Worm (Caenorhabditis elegans): ENCODE results near the gene faah-6.

Gene faah-6

DNA sequence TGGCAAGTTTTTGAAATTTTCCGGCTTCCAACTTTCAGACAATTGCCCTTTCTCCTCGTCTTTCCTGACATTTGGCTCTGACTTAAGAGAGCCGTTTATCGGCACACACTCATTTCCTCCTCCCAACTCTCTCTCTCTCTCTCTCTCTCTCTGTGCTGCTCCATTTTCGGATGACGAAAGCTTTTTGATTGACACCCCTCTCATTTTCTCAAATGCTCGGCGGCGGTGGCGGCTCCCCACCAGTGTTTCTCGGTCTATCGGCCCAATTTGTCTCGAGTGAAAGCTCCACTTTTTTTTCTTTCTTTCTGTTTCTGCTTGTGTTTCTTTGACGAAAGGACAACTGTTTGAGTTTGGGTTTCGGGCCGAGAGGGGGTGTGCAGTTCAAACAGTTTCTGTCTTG is 9.6 kb downstream of the faah-6 start:
- no peak for TF ChIP-seq ceh-83 (GFP tag; optimal IDR thresholded peaks at IDR 0.05)
- no peak for TF ChIP-seq M03D4.4 (tag; optimal IDR thresholded peaks at IDR 0.05)

DNA sequence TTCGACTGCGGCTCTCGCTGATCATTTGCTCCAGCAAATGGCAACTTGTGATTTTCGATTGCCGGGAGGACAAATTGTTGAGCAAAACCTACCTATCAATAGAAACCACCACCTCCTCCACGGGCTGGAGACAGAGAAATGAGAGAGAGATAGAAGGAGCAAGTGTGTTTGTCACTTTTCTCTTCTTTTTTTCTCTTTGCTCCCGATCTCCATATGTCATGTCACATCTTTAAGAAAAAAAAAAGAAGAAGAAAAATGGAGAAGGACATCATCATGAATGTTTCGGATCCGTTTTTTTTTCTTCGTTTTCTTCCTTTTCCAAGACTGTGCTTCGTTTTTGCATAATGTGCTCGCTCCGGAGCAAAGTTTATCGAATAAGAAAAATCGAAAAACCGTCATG is 10.5 kb downstream of the faah-6 start:
- TF ChIP-seq drap-1 (GFP tag; optimal IDR thresholded peaks at IDR 0.05) (no peak), unc-62 (GFP tag; optimal IDR thresholded peaks at IDR 0.05) (no peak), lsy-2 (tag; optimal IDR thresholded peaks at IDR 0.05) (no peak), mls-2 (tag; optimal IDR thresholded peaks at IDR 0.05) (no peak), cnd-1 (tag; optimal IDR thresholded peaks at IDR 0.05) (no peak), flh-1 (GFP tag; optimal IDR thresholded peaks at IDR 0.05) (no peak), lin-13 (tag; optimal IDR thresholded peaks at IDR 0.05) (no peak), pha-4 (tag; optimal IDR thresholded peaks at IDR 0.05) (no peak), elt-3 (tag; optimal IDR thresholded peaks at IDR 0.05) (no peak), nhr-12 (tag; optimal IDR thresholded peaks at IDR 0.05) (no peak), hlh-1 (tag; optimal IDR thresholded peaks at IDR 0.05) (no peak), zip-8 (tag; optimal IDR thresholded peaks at IDR 0.05) (no peak), bed-3 (GFP tag; optimal IDR thresholded peaks at IDR 0.05) (no peak)

DNA sequence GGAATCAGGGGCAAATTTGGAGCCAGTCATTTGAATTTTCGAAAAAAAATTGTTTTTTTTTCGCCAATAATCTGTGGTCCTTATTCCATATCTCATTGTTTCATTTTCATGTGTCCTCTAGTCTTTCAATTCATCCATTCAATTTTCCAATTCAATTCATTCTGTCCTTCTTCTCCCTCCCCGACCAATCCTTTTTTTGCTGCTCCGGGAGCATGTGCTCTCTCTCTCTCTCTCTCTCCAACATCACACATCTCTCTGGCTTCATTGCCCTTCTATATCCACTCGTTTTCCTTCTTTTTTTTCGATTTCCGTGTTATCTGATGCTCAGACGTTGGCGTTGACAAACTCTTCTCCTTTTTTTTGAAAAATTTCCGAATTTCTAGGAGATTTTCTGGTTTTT is 13.1 kb downstream of the faah-6 start:
- TF ChIP-seq ces-1 (GFP tag; optimal IDR thresholded peaks at IDR 0.05) (peak; percentile 67), elt-3 (tag; optimal IDR thresholded peaks at IDR 0.05) (no peak)

DNA sequence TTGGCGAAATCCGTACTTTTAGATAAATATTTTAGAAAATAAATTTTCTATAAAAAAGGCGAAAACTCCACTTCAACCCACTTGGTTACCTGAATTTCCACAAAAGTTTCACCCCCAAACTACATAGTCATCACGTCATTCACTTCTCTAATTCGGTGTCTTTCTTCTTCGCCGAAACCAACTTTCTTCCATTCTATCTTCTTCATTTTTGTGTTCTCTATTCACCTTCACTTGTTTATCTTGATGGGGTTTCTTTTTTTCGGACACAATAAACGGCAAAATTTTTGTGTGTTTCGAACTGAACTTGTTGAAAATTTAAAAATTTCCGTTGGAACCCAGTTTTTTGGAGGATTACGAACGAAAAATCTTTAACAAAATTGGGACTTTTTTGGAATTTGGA is 16.6 kb downstream of the faah-6 start:
- TF ChIP-seq ceh-83 (GFP tag; optimal IDR thresholded peaks at IDR 0.05) (no peak), blmp-1 (tag; optimal IDR thresholded peaks at IDR 0.05) (peak; percentile 27), flh-1 (GFP tag; optimal IDR thresholded peaks at IDR 0.05) (no peak)

DNA sequence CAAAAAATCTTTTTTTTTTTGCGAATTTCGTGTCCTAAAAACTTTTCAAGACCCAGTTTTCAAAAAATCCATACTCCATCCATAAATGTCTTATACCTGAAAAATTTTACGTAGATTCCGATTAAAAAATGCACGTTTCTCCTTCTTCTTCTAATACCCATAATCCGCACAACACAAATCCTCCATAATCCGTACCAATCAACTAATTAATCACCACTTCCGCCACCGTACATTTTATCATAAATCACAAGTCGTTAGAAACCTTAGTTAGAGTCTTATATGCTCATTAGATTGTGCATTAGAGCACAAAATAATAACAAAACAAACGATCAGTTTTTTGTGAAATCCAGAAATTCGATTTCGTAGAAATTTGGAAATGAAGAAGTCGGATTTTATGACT is 18.8 kb downstream of the faah-6 start:
- TF ChIP-seq sptf-1 (tag; optimal IDR thresholded peaks at IDR 0.05) (no peak), ceh-43 (GFP tag; optimal IDR thresholded peaks at IDR 0.05) (no peak), unc-62 (GFP tag; optimal IDR thresholded peaks at IDR 0.05) (no peak), lin-32 (GFP tag; optimal IDR thresholded peaks at IDR 0.05) (no peak), mab-5 (tag; optimal IDR thresholded peaks at IDR 0.05) (no peak), bed-3 (GFP tag; optimal IDR thresholded peaks at IDR 0.05) (no peak), unc-120 (tag; optimal IDR thresholded peaks at IDR 0.05; ENCODE audit: poor library complexity, severe bottlenecking) (no peak), M03D4.4 (tag; optimal IDR thresholded peaks at IDR 0.05) (no peak), blmp-1 (tag; optimal IDR thresholded peaks at IDR 0.05) (no peak), nhr-28 (tag; optimal IDR thresholded peaks at IDR 0.05) (no peak), nhr-76 (tag; optimal IDR thresholded peaks at IDR 0.05) (no peak), ham-2 (GFP tag; optimal IDR thresholded peaks at IDR 0.05) (no peak), lin-13 (tag; optimal IDR thresholded peaks at IDR 0.05) (no peak), nhr-2 (tag; optimal IDR thresholded peaks at IDR 0.05) (no peak), flh-1 (GFP tag; optimal IDR thresholded peaks at IDR 0.05) (no peak), ztf-11 (tag; optimal IDR thresholded peaks at IDR 0.05) (no peak), cnd-1 (tag; optimal IDR thresholded peaks at IDR 0.05) (no peak)

DNA sequence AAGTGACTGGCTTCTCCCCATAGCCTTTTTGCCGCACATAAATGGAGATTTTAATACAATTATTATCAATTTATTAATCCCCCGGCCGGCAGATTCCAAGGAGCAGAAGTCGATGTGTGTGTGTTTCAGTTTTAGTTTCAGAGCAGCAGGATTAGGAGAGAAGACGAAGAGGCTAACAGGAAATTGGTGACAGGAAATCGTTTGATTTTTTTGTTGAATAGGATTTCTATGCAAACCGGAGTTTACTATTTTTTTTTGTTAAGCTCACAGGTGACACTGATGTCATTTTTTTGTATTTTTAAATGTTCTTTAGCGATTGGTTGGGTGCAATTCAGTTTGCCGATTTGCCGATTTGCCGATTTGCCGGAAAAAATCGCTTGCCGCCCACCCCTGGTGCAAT is 30.3 kb downstream of the faah-6 start:
- TF ChIP-seq flh-1 (GFP tag; optimal IDR thresholded peaks at IDR 0.05) = no peak
- no peak for TF ChIP-seq tbx-8 (GFP tag; optimal IDR thresholded peaks at IDR 0.05)
- no peak for TF ChIP-seq mep-1 (tag; optimal IDR thresholded peaks at IDR 0.05)

DNA sequence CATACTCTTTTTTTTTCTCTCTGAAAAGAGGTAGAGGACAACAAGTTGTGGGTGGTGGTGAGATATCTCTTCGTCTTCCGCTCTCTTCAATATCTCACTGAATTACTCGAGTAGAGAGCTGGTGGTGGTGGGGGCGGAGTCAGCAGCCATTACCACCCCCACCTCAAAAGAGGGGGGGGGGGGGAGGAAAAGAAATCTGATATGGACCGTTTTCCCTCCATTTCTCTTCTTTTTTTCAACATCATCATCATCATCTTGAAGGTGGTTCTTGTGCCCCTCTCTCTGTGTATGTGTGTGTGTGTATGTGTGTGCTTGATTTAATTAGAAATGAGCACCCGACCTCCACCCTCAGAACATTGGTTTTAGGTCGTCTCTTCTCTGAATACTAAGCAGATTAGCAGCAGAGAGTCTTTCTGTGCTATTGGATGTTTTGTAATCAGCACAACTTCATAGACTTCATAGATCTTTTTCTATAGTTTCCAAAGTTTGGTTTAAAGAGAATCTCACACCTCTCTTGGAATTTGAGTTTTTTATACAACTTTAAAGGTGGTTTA is 31.3 kb downstream of the faah-6 start:
- TF ChIP-seq ces-1 (GFP tag; optimal IDR thresholded peaks at IDR 0.05) (peak; percentile 98), mls-2 (tag; optimal IDR thresholded peaks at IDR 0.05) (peak; percentile 13), ham-2 (GFP tag; optimal IDR thresholded peaks at IDR 0.05) (no peak)

Data from whole organism, mixed stage, embryonic.